Worm (Caenorhabditis elegans): ENCODE data around the gene B0336.12.

B0336.12 gene

ce11 chrIII:5674196-5674595 lies 35.7 kb downstream of the B0336.12 start:
- TF ChIP-seq unc-62 (GFP tag; optimal IDR thresholded peaks at IDR 0.05) (no peak), hpl-2 (GFP tag; optimal IDR thresholded peaks at IDR 0.05) (no peak), ceh-8 (GFP tag; optimal IDR thresholded peaks at IDR 0.05) (no peak)

ce11 chrIII:5667952-5668489 lies 41.9 kb downstream of the B0336.12 start:
- TF ChIP-seq hlh-17 (GFP tag; optimal IDR thresholded peaks at IDR 0.05; ENCODE audit: borderline replicate concordance) (no peak), dsc-1 (tag; optimal IDR thresholded peaks at IDR 0.05) (peak; percentile 78), nhr-71 (tag; optimal IDR thresholded peaks at IDR 0.05) (peak; percentile 41), blmp-1 (tag; optimal IDR thresholded peaks at IDR 0.05) (peak; percentile 57), nhr-90 (tag; optimal IDR thresholded peaks at IDR 0.05; ENCODE audit: poor library complexity) (no peak), dpl-1 (GFP tag; optimal IDR thresholded peaks at IDR 0.05) (peak in 2 of 3 experiments; percentile 15 to 16), nhr-28 (tag; optimal IDR thresholded peaks at IDR 0.05) (no peak), ets-5 (GFP tag; IDR thresholded peaks at IDR 0.05) (no peak), ceh-63 (GFP tag; optimal IDR thresholded peaks at IDR 0.05) (no peak), ceh-90 (tag; optimal IDR thresholded peaks at IDR 0.05) (no peak), isw-1 (GFP tag; IDR thresholded peaks at IDR 0.05) (no peak), nhr-47 (tag; optimal IDR thresholded peaks at IDR 0.05) (no peak), irx-1 (tag; optimal IDR thresholded peaks at IDR 0.05) (no peak), zip-4 (GFP tag; optimal IDR thresholded peaks at IDR 0.05) (no peak), lin-39 (tag; optimal IDR thresholded peaks at IDR 0.05) (no peak), ceh-82 (tag; optimal IDR thresholded peaks at IDR 0.05) (peak in 2 of 3 experiments; percentile 12 to 15), hpl-2 (GFP tag; optimal IDR thresholded peaks at IDR 0.05) (no peak), nhr-11 (tag; optimal IDR thresholded peaks at IDR 0.05) (no peak), nhr-20 (tag; optimal IDR thresholded peaks at IDR 0.05) (peak; percentile 29), pag-3 (tag; optimal IDR thresholded peaks at IDR 0.05; ENCODE audit: borderline replicate concordance, insufficient read depth) (no peak), tlp-1 (tag; optimal IDR thresholded peaks at IDR 0.05) (no peak), C16A3.4 (tag; optimal IDR thresholded peaks at IDR 0.05) (no peak), efl-1 (optimal IDR thresholded peaks at IDR 0.05) (peak; percentile 38 to 44), efl-1 (GFP tag; optimal IDR thresholded peaks at IDR 0.05 in 1 of 2) (peak in 1 of 2 experiments; percentile 71), fkh-10 (GFP tag; optimal IDR thresholded peaks at IDR 0.05) (no peak), lir-3 (tag; optimal IDR thresholded peaks at IDR 0.05; ENCODE audit: poor library complexity) (no peak), nhr-19 (GFP tag; conservative IDR thresholded peaks at IDR 0.05) (no peak), pqm-1 (tag; optimal IDR thresholded peaks at IDR 0.05) (no peak), Y116A8C.19 (tag; optimal IDR thresholded peaks at IDR 0.05; ENCODE audit: borderline replicate concordance) (no peak), hlh-4 (tag; optimal IDR thresholded peaks at IDR 0.05) (no peak), egl-27 (tag; optimal IDR thresholded peaks at IDR 0.05) (no peak), ceh-8 (GFP tag; optimal IDR thresholded peaks at IDR 0.05) (no peak), fkh-4 (tag; optimal IDR thresholded peaks at IDR 0.05; ENCODE audit: borderline replicate concordance) (no peak), fkh-8 (tag; optimal IDR thresholded peaks at IDR 0.05) (peak; percentile 2), unc-62 (GFP tag; optimal IDR thresholded peaks at IDR 0.05) (no peak), elt-3 (tag; optimal IDR thresholded peaks at IDR 0.05) (no peak), skn-1 (tag; optimal IDR thresholded peaks at IDR 0.05) (no peak), ces-1 (GFP tag; optimal IDR thresholded peaks at IDR 0.05) (no peak), sox-4 (tag; optimal IDR thresholded peaks at IDR 0.05) (no peak), unc-98 (GFP tag; IDR thresholded peaks at IDR 0.05) (no peak), F16B12.6 (tag; optimal IDR thresholded peaks at IDR 0.05) (no peak), mdl-1 (tag; optimal IDR thresholded peaks at IDR 0.05) (no peak), mab-9 (GFP tag; IDR thresholded peaks at IDR 0.05) (no peak), unc-30 (tag; optimal IDR thresholded peaks at IDR 0.05) (no peak), lin-13 (GFP tag; optimal IDR thresholded peaks at IDR 0.05) (no peak), zag-1 (tag; optimal IDR thresholded peaks at IDR 0.05) (no peak), vab-15 (tag; optimal IDR thresholded peaks at IDR 0.05) (no peak), swsn-7 (tag; optimal IDR thresholded peaks at IDR 0.05) (peak; percentile 32), pax-3 (tag; optimal IDR thresholded peaks at IDR 0.05) (no peak), sptf-1 (tag; optimal IDR thresholded peaks at IDR 0.05) (no peak)

Measured in whole organism, L1 larva.